Fruit fly (Drosophila melanogaster) whole organism, embryonic: ENCODE data around the gene CaBP1.

Source experiments
- BEAF-32 ChIP-seq: fragments of 200-800 bp; sonication (Bioruptor generic); optimal IDR thresholded peaks from 3 replicates; lab custom pipeline; 2017; ENCODE audit warnings: missing biosample characterization, missing genetic modification characterization, mild to moderate bottlenecking, moderate library complexity, missing genetic modification reagents
- CG11085 ChIP-seq: fragments of 200-800 bp; sonication (Bioruptor generic); IDR thresholded peaks from 2 replicates; pipeline ENCODE4 v1.3.6; 2022; ENCODE audit warnings: missing biosample characterization, missing genetic modification characterization
- CG1233 ChIP-seq: fragments of 200-800 bp; sonication (Bioruptor generic); optimal IDR thresholded peaks from 4 replicates; lab custom pipeline; 2018; ENCODE audit warnings: missing biosample characterization, mild to moderate bottlenecking, missing genetic modification characterization
- CG12942 ChIP-seq: fragments of 200-800 bp; sonication (Bioruptor generic); optimal IDR thresholded peaks from 3 replicates; lab custom pipeline; 2016; ENCODE audit warnings: missing biosample characterization, missing genetic modification characterization
- CG1529 ChIP-seq: fragments of 200-800 bp; sonication (Bioruptor generic); optimal IDR thresholded peaks from 3 replicates; lab custom pipeline; 2018; ENCODE audit warnings: missing biosample characterization, missing genetic modification characterization
- CG17328 ChIP-seq: fragments of 200-800 bp; sonication (Bioruptor generic); IDR thresholded peaks from 2 replicates; pipeline ENCODE4 v1.3.6; 2022; ENCODE audit warnings: missing biosample characterization, missing genetic modification characterization
- CG17802 ChIP-seq: fragments of 200-800 bp; sonication (Bioruptor generic); optimal IDR thresholded peaks from 2 replicates; lab custom pipeline; 2018; ENCODE audit warnings: missing biosample characterization, mild to moderate bottlenecking, missing genetic modification characterization, moderate library complexity
- CG17912 ChIP-seq: fragments of 200-800 bp; sonication (Bioruptor generic); optimal IDR thresholded peaks from 2 replicates; lab custom pipeline; 2018; ENCODE audit warnings: missing biosample characterization, mild to moderate bottlenecking, missing genetic modification characterization
- CG30403 ChIP-seq: fragments of 200-800 bp; sonication (Bioruptor generic); optimal IDR thresholded peaks from 3 replicates; lab custom pipeline; 2016; ENCODE audit warnings: missing biosample characterization, missing genetic modification characterization
- CG32767 ChIP-seq: fragments of 200-800 bp; sonication (Bioruptor generic); IDR thresholded peaks from 2 replicates; pipeline ENCODE4 v1.3.6; 2022; ENCODE audit warnings: missing biosample characterization, missing genetic modification characterization
- CG34376 ChIP-seq: fragments of 200-800 bp; sonication (Bioruptor generic); optimal IDR thresholded peaks from 2 replicates; lab custom pipeline; 2018; ENCODE audit warnings: missing biosample characterization, mild to moderate bottlenecking, missing genetic modification characterization
- CG3847 ChIP-seq: fragments of 200-800 bp; sonication (Bioruptor generic); IDR thresholded peaks from 2 replicates; pipeline ENCODE4 v1.3.6; 2022; ENCODE audit warnings: missing biosample characterization, missing genetic modification characterization
- CG42726 ChIP-seq: fragments of 200-800 bp; sonication (Bioruptor generic); IDR thresholded peaks from 2 replicates; pipeline ENCODE4 v1.3.6; 2022; ENCODE audit warnings: missing biosample characterization, missing genetic modification characterization; ENCODE audit not compliant: partially characterized antibody
- CG4730 ChIP-seq: fragments of 200-800 bp; sonication (Bioruptor generic); IDR thresholded peaks from 2 replicates; pipeline ENCODE4 v1.3.6; 2022; ENCODE audit warnings: missing biosample characterization, missing genetic modification characterization
- CG5953 ChIP-seq: fragments of 200-800 bp; sonication (Bioruptor generic); IDR thresholded peaks from 2 replicates; pipeline ENCODE4 v1.3.6; 2022; ENCODE audit warnings: missing biosample characterization, missing genetic modification characterization
- CG7556 ChIP-seq: fragments of 200-800 bp; sonication (Bioruptor generic); optimal IDR thresholded peaks from 2 replicates; lab custom pipeline; 2017; ENCODE audit warnings: missing biosample characterization, mild to moderate bottlenecking, missing genetic modification characterization
- CG7745 ChIP-seq: fragments of 200-800 bp; sonication (Bioruptor generic); optimal IDR thresholded peaks from 2 replicates; lab custom pipeline; 2018; ENCODE audit warnings: missing biosample characterization, mild to moderate bottlenecking, missing genetic modification characterization, moderate library complexity
- CG8089 ChIP-seq: fragments of 200-800 bp; sonication (Bioruptor generic); optimal IDR thresholded peaks from 3 replicates; lab custom pipeline; 2016; ENCODE audit warnings: missing biosample characterization, missing genetic modification characterization
- CG8924 ChIP-seq: fragments of 200-800 bp; optimal IDR thresholded peaks from 3 replicates; lab custom pipeline; 2019; ENCODE audit warnings: missing biosample characterization, mild to moderate bottlenecking, missing genetic modification characterization, moderate library complexity
- D ChIP-seq, 2 experiments: fragments of 200-800 bp in 1 of 2; fragments of >200 bp in 1 of 2; sonication (Bioruptor generic) in 1 of 2; optimal IDR thresholded peaks; 2 replicates in 1 of 2; 3 replicates in 1 of 2; lab custom pipeline; 2017; ENCODE audit warnings: mild to moderate bottlenecking in 1 of 2, missing biosample characterization in 1 of 2, missing genetic modification characterization in 1 of 2, missing genetic modification reagents in 1 of 2
- Dad ChIP-seq: fragments of 200-800 bp; sonication (Bioruptor generic); optimal IDR thresholded peaks from 3 replicates; lab custom pipeline; 2016; ENCODE audit warnings: missing biosample characterization, missing genetic modification characterization
- Fer3 ChIP-seq: fragments of 200-800 bp; sonication (Bioruptor generic); optimal IDR thresholded peaks from 2 replicates; lab custom pipeline; 2018; ENCODE audit warnings: missing biosample characterization, mild to moderate bottlenecking, missing genetic modification characterization, moderate library complexity
- HLH4C ChIP-seq: fragments of 200-800 bp; sonication (Bioruptor generic); IDR thresholded peaks from 3 replicates; pipeline ENCODE4 v1.3.6; 2022; ENCODE audit warnings: missing biosample characterization, missing genetic modification characterization; ENCODE audit not compliant: partially characterized antibody
- Hsf ChIP-seq: fragments of 200-800 bp; sonication (Bioruptor generic); optimal IDR thresholded peaks from 3 replicates; lab custom pipeline; 2016; ENCODE audit warnings: missing biosample characterization, missing genetic modification characterization
- MBD-R2 ChIP-seq: fragments of 200-800 bp; sonication (Bioruptor generic); IDR thresholded peaks from 2 replicates; pipeline ENCODE4 v1.3.6; 2022; ENCODE audit warnings: missing biosample characterization, missing genetic modification characterization
- Max ChIP-seq: fragments of 200-800 bp; sonication (Bioruptor generic); optimal IDR thresholded peaks from 2 replicates; lab custom pipeline; 2016; ENCODE audit warnings: missing biosample characterization, mild to moderate bottlenecking, missing genetic modification characterization
- Med ChIP-seq: fragments of 200-800 bp; sonication (Bioruptor generic); peaks from one replicate; lab custom pipeline; 2016; ENCODE audit warnings: missing biosample characterization, missing genetic modification characterization, mild to moderate bottlenecking, inconsistent platforms, moderate library complexity
- Nf-YC ChIP-seq: fragments of 200-800 bp; optimal IDR thresholded peaks from 3 replicates; lab custom pipeline; 2019; ENCODE audit warnings: missing biosample characterization, mild to moderate bottlenecking, missing genetic modification characterization, moderate library complexity
- Rfx ChIP-seq: fragments of 200-800 bp; sonication (Bioruptor generic); IDR thresholded peaks from 2 replicates; pipeline ENCODE4 v1.3.6; 2022; ENCODE audit warnings: missing biosample characterization, missing genetic modification characterization
- Scr ChIP-seq: fragments of 200-800 bp; sonication (Bioruptor generic); IDR thresholded peaks from 2 replicates; pipeline ENCODE4 v1.3.6; 2022; ENCODE audit warnings: missing biosample characterization, missing genetic modification characterization; ENCODE audit not compliant: partially characterized antibody
- Sry-δ ChIP-seq: fragments of 200-800 bp; sonication (Bioruptor generic); optimal IDR thresholded peaks from 2 replicates; lab custom pipeline; 2016; ENCODE audit warnings: missing biosample characterization, missing genetic modification characterization
- cad ChIP-seq: fragments of >200 bp; optimal IDR thresholded peaks from 2 replicates; lab custom pipeline; 2017; ENCODE audit warnings: missing biosample characterization, missing genetic modification characterization
- cg ChIP-seq: fragments of 200-800 bp; sonication (Bioruptor generic); optimal IDR thresholded peaks from 3 replicates; lab custom pipeline; 2019; ENCODE audit warnings: missing biosample characterization, mild to moderate bottlenecking, missing genetic modification characterization, moderate library complexity
- disco-r ChIP-seq: fragments of 200-800 bp; sonication (Bioruptor generic); optimal IDR thresholded peaks from 2 replicates; lab custom pipeline; 2016; ENCODE audit warnings: missing biosample characterization, missing genetic modification characterization
- dmrt99B ChIP-seq: fragments of 200-800 bp; sonication (Bioruptor generic); optimal IDR thresholded peaks from 2 replicates; lab custom pipeline; 2018; ENCODE audit warnings: missing biosample characterization, mild to moderate bottlenecking, missing genetic modification characterization, moderate library complexity
- ems ChIP-seq: fragments of 200-800 bp; sonication (Bioruptor generic); optimal IDR thresholded peaks from 3 replicates; lab custom pipeline; 2016; ENCODE audit warnings: missing biosample characterization, missing genetic modification characterization
- eve ChIP-seq, 2 experiments: fragments of >200 bp; optimal IDR thresholded peaks; 2 replicates each; lab custom pipeline; 2017; ENCODE audit warnings: missing biosample characterization in 2 of 2, missing genetic modification characterization in 2 of 2
- gsb-n ChIP-seq: fragments of 200-800 bp; sonication (Bioruptor generic); optimal IDR thresholded peaks from 3 replicates; lab custom pipeline; 2018; ENCODE audit warnings: missing biosample characterization, mild to moderate bottlenecking, missing genetic modification characterization
- inv ChIP-seq: fragments of 200-800 bp; sonication (Bioruptor generic); IDR thresholded peaks from 2 replicates; pipeline ENCODE4 v1.3.6; 2022; ENCODE audit warnings: missing biosample characterization, missing genetic modification characterization; ENCODE audit not compliant: partially characterized antibody
- mam ChIP-seq: fragments of 200-800 bp; sonication (Bioruptor generic); optimal IDR thresholded peaks from 3 replicates; lab custom pipeline; 2016; ENCODE audit warnings: missing biosample characterization, missing genetic modification characterization
- phol ChIP-seq: fragments of 200-800 bp; sonication (Bioruptor generic); optimal IDR thresholded peaks from 3 replicates; lab custom pipeline; 2018; ENCODE audit warnings: missing biosample characterization, mild to moderate bottlenecking, missing genetic modification characterization, moderate library complexity
- salm ChIP-seq: fragments of 200-800 bp; sonication (Bioruptor generic); optimal IDR thresholded peaks from 2 replicates; lab custom pipeline; 2018; ENCODE audit warnings: missing biosample characterization, mild to moderate bottlenecking, missing genetic modification characterization
- slp2 ChIP-seq: fragments of 200-800 bp; sonication (Bioruptor generic); optimal IDR thresholded peaks from 2 replicates; lab custom pipeline; 2016; ENCODE audit warnings: missing biosample characterization, missing genetic modification characterization
- so ChIP-seq: fragments of 200-800 bp; sonication (Bioruptor generic); IDR thresholded peaks from 3 replicates; pipeline ENCODE4 v1.3.6; 2022; ENCODE audit warnings: missing biosample characterization, missing genetic modification characterization
- sob ChIP-seq: fragments of 200-800 bp; sonication (Bioruptor generic); IDR thresholded peaks from 2 replicates; pipeline ENCODE4 v1.3.6; 2022; ENCODE audit warnings: missing biosample characterization, missing genetic modification characterization
- tio ChIP-seq: fragments of 200-800 bp; sonication (Bioruptor generic); optimal IDR thresholded peaks from 2 replicates; lab custom pipeline; 2017; ENCODE audit warnings: missing biosample characterization, missing genetic modification characterization, inconsistent platforms
- tup ChIP-seq: fragments of 200-800 bp; sonication (Bioruptor generic); optimal IDR thresholded peaks from 2 replicates; lab custom pipeline; 2016; ENCODE audit warnings: missing biosample characterization, mild to moderate bottlenecking, missing genetic modification characterization, moderate library complexity
- z ChIP-seq: fragments of 200-800 bp; sonication (Bioruptor generic); IDR thresholded peaks from 3 replicates; pipeline ENCODE4 v1.3.6; 2022; ENCODE audit warnings: missing biosample characterization, missing genetic modification characterization
- zf30C ChIP-seq: fragments of 200-800 bp; sonication (Bioruptor generic); optimal IDR thresholded peaks from 3 replicates; lab custom pipeline; 2018; ENCODE audit warnings: missing biosample characterization, mild to moderate bottlenecking, missing genetic modification characterization

Gene CaBP1

dm6 chr2L:16307026-16307703, 49.4 kb downstream of the CaBP1 start, which contains the start of the genes CG5861 and Syx5 (continued):
- TF ChIP-seq tio (GFP tag; lab: Kevin White, UChicago) (no peak), CG11085 (GFP tag; lab: Robert Waterston, UW) (peak; percentile 64), Max (peak; percentile 45), CG1529 (GFP tag; lab: Kevin White, UChicago) (peak; percentile 1), sob (peak; percentile 68; the same call in 1 of the 2 replicates), Scr (peak; percentile 95), so (no peak), CG3847 (GFP tag; lab: Robert Waterston, UW) (no peak; the same call in none of the 2 replicates), Hsf (GFP tag; lab: Kevin White, UChicago) (peak; percentile 30), CG30403 (GFP tag; lab: Kevin White, UChicago) (peak; percentile 67), CG34376 (GFP tag; lab: Kevin White, UChicago) (peak; percentile 75), CG5953 (GFP tag; lab: Robert Waterston, UW) (no peak), Nf-YC (peak; percentile 75), CG17802 (no peak), CG7745 (tag; lab: Kevin White, UChicago) (peak; percentile 80), slp2 (GFP tag; lab: Kevin White, UChicago) (no peak), Med (GFP tag; lab: Kevin White, UChicago) (peak; percentile 48), z (GFP tag; lab: Robert Waterston, UW) (peak; percentile 96), cad (no peak), Sry-δ (peak; percentile 58), CG4730 (GFP tag; lab: Robert Waterston, UW) (peak; percentile 54; the same call in 1 of the 2 replicates), D (optimal IDR thresholded peaks at IDR 0.05; lab: Kevin White, UChicago) (no peak), D (GFP tag; optimal IDR thresholded peaks at IDR 0.05; lab: Kevin White, UChicago) (no peak), CG42726 (GFP tag; lab: Robert Waterston, UW) (peak; percentile 69; the same call in 1 of the 2 replicates), ems (GFP tag; lab: Kevin White, UChicago) (no peak), zf30C (GFP tag; lab: Kevin White, UChicago) (no peak), phol (peak; percentile 70), Dad (no peak), gsb-n (tag; lab: Kevin White, UChicago) (peak; percentile 17), CG17328 (GFP tag; lab: Robert Waterston, UW) (0 out of 2 replicates have a peak, but pooled peaks have one; percentile 54), disco-r (GFP tag; lab: Kevin White, UChicago) (no peak), MBD-R2 (peak; percentile 87), CG7556 (GFP tag; lab: Kevin White, UChicago) (peak; percentile 51), BEAF-32 (peak; percentile 86), CG32767 (GFP tag; lab: Robert Waterston, UW) (no peak), mam (no peak), dmrt99B (tag; lab: Kevin White, UChicago) (no peak), HLH4C (GFP tag; lab: Robert Waterston, UW) (peak; percentile 91), CG8089 (GFP tag; lab: Kevin White, UChicago) (no peak), inv (GFP tag; lab: Robert Waterston, UW) (peak; percentile 84), CG17912 (GFP tag; lab: Kevin White, UChicago) (peak; percentile 22), CG12942 (peak; percentile 28), CG8924 (tag; lab: Kevin White, UChicago) (peak; percentile 79), salm (tag; lab: Kevin White, UChicago) (peak; percentile 45), cg (GFP tag; lab: Kevin White, UChicago) (peak; percentile 93), Rfx (GFP tag; lab: Robert Waterston, UW) (peak; percentile 69; the same call in 1 of the 2 replicates), Fer3 (tag; lab: Kevin White, UChicago) (peak; percentile 60), CG1233 (GFP tag; lab: Kevin White, UChicago) (peak; percentile 29), tup (GFP tag; lab: Kevin White, UChicago) (peak; percentile 37), eve (GFP tag; optimal IDR thresholded peaks at IDR 0.05; lab: Kevin White, UChicago) (no peak)
